Worm (Caenorhabditis elegans): ENCODE results near the gene T07A9.14.

The T07A9.14 gene

DNA sequence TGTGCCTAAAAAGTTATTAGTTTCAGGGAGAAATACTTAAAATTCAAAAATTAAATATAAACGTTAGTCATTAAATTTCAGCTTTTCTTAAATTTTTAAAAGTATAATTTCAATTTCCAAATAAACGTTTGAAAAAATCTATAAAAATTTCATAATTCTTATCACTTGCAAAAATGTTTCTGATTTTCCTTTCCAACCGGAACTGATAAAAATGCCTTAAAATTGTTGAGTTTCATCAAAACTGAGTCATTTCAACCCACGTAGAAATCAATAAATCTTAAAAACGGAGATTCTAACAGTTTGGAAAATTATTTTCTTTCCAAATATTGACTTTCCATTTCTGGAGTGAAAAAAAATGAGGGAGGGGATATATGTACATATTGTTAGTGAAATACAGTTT is 22.4 kb downstream of the T07A9.14 start:
- TF ChIP-seq egl-27 (tag; optimal IDR thresholded peaks at IDR 0.05): no peak
- TF ChIP-seq snpc-1.2 (GFP tag; IDR thresholded peaks at IDR 0.05): no peak
- TF ChIP-seq dve-1 (tag; optimal IDR thresholded peaks at IDR 0.05; ENCODE audit: insufficient read depth): peak; percentile 31
- no peak for TF ChIP-seq pha-4 (GFP tag; IDR thresholded peaks at IDR 0.05)
- TF ChIP-seq pha-4 (tag; optimal IDR thresholded peaks at IDR 0.05): no peak
- no peak for TF ChIP-seq mdl-1 (tag; optimal IDR thresholded peaks at IDR 0.05)
- no peak for TF ChIP-seq lin-38 (GFP tag; IDR thresholded peaks at IDR 0.05)
- TF ChIP-seq F44E2.7 (GFP tag; IDR thresholded peaks at IDR 0.05): no peak
- TF ChIP-seq gei-8 (GFP tag; optimal IDR thresholded peaks at IDR 0.05): no peak
- TF ChIP-seq lsy-2 (tag; optimal IDR thresholded peaks at IDR 0.05): no peak
- no peak for TF ChIP-seq daf-16 (GFP tag; optimal IDR thresholded peaks at IDR 0.05)
- TF ChIP-seq daf-16 (tag; optimal IDR thresholded peaks at IDR 0.05): peak; percentile 42
- no peak for TF ChIP-seq hmg-1.1 (GFP tag; IDR thresholded peaks at IDR 0.05)
- TF ChIP-seq dmd-6 (GFP tag; IDR thresholded peaks at IDR 0.05): peak; percentile 18; the same call in 1 of the 2 replicates
- TF ChIP-seq mxl-3 (GFP tag; optimal IDR thresholded peaks at IDR 0.05): no peak
- no peak for TF ChIP-seq Y75B8A.6 (GFP tag; IDR thresholded peaks at IDR 0.05)
- no peak for TF ChIP-seq nhr-25 (tag; optimal IDR thresholded peaks at IDR 0.05; ENCODE audit: borderline replicate concordance, insufficient read depth)

DNA sequence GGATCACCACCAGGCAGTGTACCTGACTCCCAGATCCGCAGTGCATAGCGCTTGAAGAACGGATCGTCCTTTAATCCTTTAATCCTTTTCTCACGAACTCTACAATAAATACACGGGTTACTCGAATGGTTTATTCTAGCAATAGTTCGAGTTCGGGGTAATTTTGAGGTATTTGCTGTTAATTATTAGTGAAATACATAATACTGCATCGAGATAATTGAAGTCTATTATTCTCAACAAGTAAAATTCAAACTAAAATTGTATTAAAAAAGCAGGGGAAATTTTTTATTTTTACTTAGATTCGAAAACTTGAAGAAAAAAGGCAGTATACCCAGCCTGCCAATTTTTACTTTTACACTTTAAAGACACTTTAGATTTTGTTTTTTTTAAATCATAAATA is 23.4 kb downstream of the T07A9.14 start, which contains the start of gene kgb-1:
Gene kgb-1 (minus strand): TSS at position 101 of the 400 bp plus-strand sequence.
- TF ChIP-seq duxl-1 (tag; optimal IDR thresholded peaks at IDR 0.05; ENCODE audit: poor library complexity) (no peak), zfp-3 (GFP tag; conservative IDR thresholded peaks at IDR 0.05) (no peak), mdt-29 (GFP tag; IDR thresholded peaks at IDR 0.05) (no peak), unc-62 (GFP tag; optimal IDR thresholded peaks at IDR 0.05 in 1 of 2) (peak in 1 of 2 experiments; percentile 36), unc-62 (tag; optimal IDR thresholded peaks at IDR 0.05) (no peak), ceh-82 (tag; optimal IDR thresholded peaks at IDR 0.05) (no peak), daf-12 (tag; optimal IDR thresholded peaks at IDR 0.05) (no peak), nhr-42 (GFP tag; IDR thresholded peaks at IDR 0.05) (no peak)

DNA sequence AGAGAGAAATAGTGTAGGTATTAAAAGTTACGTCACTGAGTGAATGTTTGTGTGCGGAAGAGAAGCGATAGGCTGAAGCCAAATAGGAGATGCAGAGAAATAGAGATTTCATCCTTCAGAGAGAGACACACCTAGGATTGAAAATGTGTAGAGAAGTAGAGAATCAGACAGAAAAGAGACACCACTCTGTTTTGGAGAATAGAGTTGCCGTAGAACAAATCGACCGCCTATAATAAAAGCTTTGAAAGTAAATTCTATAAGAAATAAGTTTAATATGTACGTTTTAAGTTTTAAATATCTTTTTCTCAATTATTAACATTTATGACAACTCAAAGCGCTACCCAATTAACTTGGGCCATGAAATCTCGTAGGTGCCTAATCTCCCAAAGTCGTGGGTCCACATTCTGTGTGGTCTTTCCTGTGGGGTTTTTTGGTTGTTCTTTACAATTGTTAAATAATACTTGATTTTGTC is 24.0 kb downstream of the T07A9.14 start, which contains the start of gene T07A9.12:
Gene T07A9.12 (plus strand): TSS at position 448 of the 472 bp plus-strand sequence.
- TF ChIP-seq saeg-2 (GFP tag; IDR thresholded peaks at IDR 0.05) (no peak), spr-1 (tag; optimal IDR thresholded peaks at IDR 0.05) (no peak), ceh-32 (tag; optimal IDR thresholded peaks at IDR 0.05; ENCODE audit: poor library complexity) (no peak), nhr-28 (tag; optimal IDR thresholded peaks at IDR 0.05) (peak; percentile 79), Y48G9A.11 (GFP tag; IDR thresholded peaks at IDR 0.05) (no peak), zfp-3 (GFP tag; conservative IDR thresholded peaks at IDR 0.05) (no peak), T26A8.4 (GFP tag; IDR thresholded peaks at IDR 0.05) (no peak), nhr-41 (GFP tag; IDR thresholded peaks at IDR 0.05) (no peak), nhr-6 (tag; optimal IDR thresholded peaks at IDR 0.05) (peak; percentile 66), php-3 (GFP tag; IDR thresholded peaks at IDR 0.05) (no peak), dve-1 (tag; optimal IDR thresholded peaks at IDR 0.05; ENCODE audit: insufficient read depth) (peak; percentile 97), nhr-111 (GFP tag; optimal IDR thresholded peaks at IDR 0.05) (no peak), unc-130 (GFP tag; optimal IDR thresholded peaks at IDR 0.05) (peak; percentile 3), vab-7 (GFP tag; IDR thresholded peaks at IDR 0.05) (no peak), D1046.2 (GFP tag; IDR thresholded peaks at IDR 0.05) (no peak), ama-1 (optimal IDR thresholded peaks at IDR 0.05) (no peak), ZK337.2 (GFP tag; IDR thresholded peaks at IDR 0.05) (no peak), dpl-1 (GFP tag; optimal IDR thresholded peaks at IDR 0.05) (peak; percentile 68), dmd-9 (GFP tag; IDR thresholded peaks at IDR 0.05) (no peak), dmd-8 (GFP tag; IDR thresholded peaks at IDR 0.05) (no peak), arid-1 (GFP tag; conservative IDR thresholded peaks at IDR 0.05) (no peak), daf-12 (tag; optimal IDR thresholded peaks at IDR 0.05) (no peak), attf-4 (tag; optimal IDR thresholded peaks at IDR 0.05) (no peak), snpc-1.2 (GFP tag; IDR thresholded peaks at IDR 0.05) (no peak), lin-38 (GFP tag; IDR thresholded peaks at IDR 0.05) (peak; percentile 57), F44E2.7 (GFP tag; IDR thresholded peaks at IDR 0.05) (no peak), mxl-3 (GFP tag; optimal IDR thresholded peaks at IDR 0.05) (no peak), cey-2 (tag; optimal IDR thresholded peaks at IDR 0.05; ENCODE audit: borderline replicate concordance, insufficient read depth) (no peak), rbr-2 (tag; optimal IDR thresholded peaks at IDR 0.05) (peak; percentile 67), Y75B8A.6 (GFP tag; IDR thresholded peaks at IDR 0.05) (no peak), zag-1 (tag; optimal IDR thresholded peaks at IDR 0.05) (no peak)
